Fruit fly (Drosophila melanogaster) whole organism, wandering third instar larva: ENCODE data around the gene CG13460.

Experiments used
- Hnf4 ChIP-seq: fragments of 200-800 bp; sonication (Bioruptor generic); optimal IDR thresholded peaks from 2 replicates; lab custom pipeline; 2016; ENCODE audit warnings: missing biosample characterization, mild to moderate bottlenecking, missing genetic modification characterization
- dl ChIP-seq, 2 experiments: fragments of 175-275, 200-275 bp in 1 of 2; fragments of 200-275 bp in 1 of 2; sonication (Bioruptor generic); optimal IDR thresholded peaks; lab custom pipeline; 2018; ENCODE audit warnings: mild to moderate bottlenecking in 2 of 2, missing biosample characterization in 2 of 2, missing genetic modification characterization in 2 of 2, moderate library complexity in 2 of 2; ENCODE audit not compliant: partially characterized antibody in 2 of 2, insufficient read depth in 1 of 2
- dsf ChIP-seq: sonication (Bioruptor generic); optimal IDR thresholded peaks from 2 replicates; lab custom pipeline; 2016; ENCODE audit warnings: missing biosample characterization, missing genetic modification characterization, borderline replicate concordance
- fru ChIP-seq: fragments of 200-800 bp; sonication (Bioruptor generic); optimal IDR thresholded peaks from 3 replicates; lab custom pipeline; 2016; ENCODE audit warnings: missing biosample characterization, mild to moderate bottlenecking, missing genetic modification characterization
- usp ChIP-seq: fragments of >200 bp; optimal IDR thresholded peaks from 2 replicates; lab custom pipeline; 2017; ENCODE audit warnings: missing biosample characterization, missing genetic modification characterization
- woc ChIP-seq: sonication (Bioruptor generic); optimal IDR thresholded peaks from 2 replicates; lab custom pipeline; 2016; ENCODE audit warnings: missing biosample characterization, mild to moderate bottlenecking, missing genetic modification characterization

dm6 chr3L:15013957-15014692 lies 47.4 kb downstream of the CG13460 start, which contains the start of gene Reck:
- TF ChIP-seq woc: no peak
- TF ChIP-seq fru: peak; percentile 65
- peak; percentile 21 for TF ChIP-seq dsf (GFP tag; lab: Kevin White, UChicago)
- TF ChIP-seq Hnf4 (GFP tag; lab: Kevin White, UChicago): peak; percentile 42
- TF ChIP-seq usp (GFP tag; lab: Kevin White, UChicago): no peak
- TF ChIP-seq dl (GFP tag; optimal IDR thresholded peaks at IDR 0.05; lab: Kevin White, UChicago; ENCODE audit: insufficient read depth in 1 of 2, partially characterized antibody in 2 of 2): no peak
